Worm (Caenorhabditis elegans): ENCODE data around the gene F57F4.2.

- no peak for TF ChIP-seq him-1 (tag; optimal IDR thresholded peaks at IDR 0.05)
- TF ChIP-seq dao-5 (tag; optimal IDR thresholded peaks at IDR 0.05), result no peak
Observed at ce11 chrV:6407587-6407986, 18.1 kb upstream of the F57F4.2 start.
